Fruit fly (Drosophila melanogaster) whole organism, wandering third instar larva: ENCODE results near the gene miple2.

Experiments
- CG9705 ChIP-seq: fragments of 200-800 bp; sonication (Bioruptor generic); optimal IDR thresholded peaks from 2 replicates; lab custom pipeline; 2018; ENCODE audit warnings: missing biosample characterization, mild to moderate bottlenecking, missing genetic modification characterization
- sage ChIP-seq: fragments of 200-800 bp; sonication (Bioruptor generic); optimal IDR thresholded peaks from 2 replicates; lab custom pipeline; 2016; ENCODE audit warnings: missing biosample characterization, mild to moderate bottlenecking, missing genetic modification characterization

- TF ChIP-seq CG9705 (GFP tag; lab: Kevin White, UChicago) (no peak), sage (GFP tag; lab: Kevin White, UChicago) (peak; percentile 49)
Measured at dm6 chr3L:270760-271500, at the start of gene miple2.
